Fruit fly (Drosophila melanogaster): Measurements from ENCODE around the gene trbl.

dm6 chr3L:20379496-20379895 is 21.9 kb downstream of the trbl start:
- TF ChIP-seq psq (optimal IDR thresholded peaks at IDR 0.05) (no peak), usp (GFP tag; optimal IDR thresholded peaks at IDR 0.05) (no peak), pan (optimal IDR thresholded peaks at IDR 0.05) (no peak), CG8478 (optimal IDR thresholded peaks at IDR 0.05) (no peak)
